Fruit fly (Drosophila melanogaster): ENCODE results near the gene CG42699.

DNA sequence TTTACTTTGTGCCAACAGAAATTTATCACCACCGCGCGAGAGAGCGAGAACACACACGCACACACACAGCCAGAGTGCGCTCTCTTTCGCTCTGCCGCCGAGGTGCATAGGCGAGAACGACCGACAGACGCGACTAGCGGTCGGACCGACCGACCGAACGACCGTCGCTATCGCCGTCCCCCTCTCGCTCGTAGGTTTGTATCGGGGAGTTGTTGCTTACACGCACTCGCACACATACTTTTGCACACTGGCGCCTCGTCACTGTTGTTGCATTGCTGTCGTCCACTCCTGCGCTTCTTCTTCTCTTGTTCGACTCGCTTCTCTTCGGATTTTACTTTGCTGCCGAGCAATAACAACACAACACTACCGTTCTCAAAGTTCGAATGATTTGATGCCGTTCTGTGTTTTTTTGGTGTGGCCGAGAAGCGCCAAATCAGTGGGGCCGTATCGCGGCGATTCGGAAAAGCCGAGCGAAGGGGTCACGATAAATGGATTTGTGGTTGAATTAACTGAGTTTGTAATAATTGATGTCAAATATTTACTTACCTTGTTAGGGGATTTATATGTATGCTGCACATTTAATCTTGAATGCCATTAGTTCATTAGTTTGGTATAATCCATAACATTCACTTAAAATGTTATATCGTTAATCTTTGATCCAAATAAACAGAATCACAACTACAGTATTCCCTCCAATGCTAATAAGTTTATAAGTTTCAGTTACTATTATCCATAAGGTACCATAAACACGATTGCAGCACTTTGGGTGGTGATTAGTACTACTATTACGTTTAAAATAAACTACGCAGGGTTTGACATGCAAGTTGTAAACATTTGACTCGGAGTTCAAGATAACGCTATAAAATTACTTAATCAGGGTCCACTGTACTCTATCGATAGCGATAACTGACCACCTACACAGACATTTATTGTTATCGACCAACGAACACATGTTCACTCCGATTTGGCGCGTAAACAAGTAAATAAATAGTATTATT lies 17.2 kb upstream of the CG42699 start, which contains the start of the genes IntS6 and Rtel1:
- TF ChIP-seq CG11762 (GFP tag; optimal IDR thresholded peaks at IDR 0.05; ENCODE audit: insufficient read depth) (peak; percentile 87), spab (GFP tag; optimal IDR thresholded peaks at IDR 0.05) (peak; percentile 74), lz (GFP tag; optimal IDR thresholded peaks at IDR 0.05) (peak; percentile 95), acj6 (GFP tag; optimal IDR thresholded peaks at IDR 0.05) (peak; percentile 90), CG6854 (GFP tag; optimal IDR thresholded peaks at IDR 0.05) (peak; percentile 64), CG7368 (GFP tag; optimal IDR thresholded peaks at IDR 0.05) (peak; percentile 82), CG6276 (GFP tag; optimal IDR thresholded peaks at IDR 0.05) (peak; percentile 84), CG6808 (GFP tag; optimal IDR thresholded peaks at IDR 0.05) (peak; percentile 80), fkh (GFP tag; optimal IDR thresholded peaks at IDR 0.05) (peak; percentile 84), OdsH (GFP tag; optimal IDR thresholded peaks at IDR 0.05) (peak; percentile 93), Eip75B (GFP tag; optimal IDR thresholded peaks at IDR 0.05) (peak; percentile 91), CG6163 (GFP tag; IDR thresholded peaks at IDR 0.05) (peak; percentile 91), CG16779 (tag; optimal IDR thresholded peaks at IDR 0.05) (peak; percentile 78)
